Fruit fly (Drosophila melanogaster): ENCODE results near the gene CG43233.

- TF ChIP-seq psq (optimal IDR thresholded peaks at IDR 0.05) = no peak
- no peak for TF ChIP-seq Dll (optimal IDR thresholded peaks at IDR 0.05)
- no peak for TF ChIP-seq usp (GFP tag; optimal IDR thresholded peaks at IDR 0.05)
- no peak for TF ChIP-seq CG8478 (optimal IDR thresholded peaks at IDR 0.05)
Observed at dm6 chr2L:20428382-20428755, 44.8 kb downstream of the CG43233 start.

Data from whole organism.